Worm (Caenorhabditis elegans) whole organism, midembryonic: ENCODE measurements around the gene tex-2.

Source experiments
- T22C8.4 ChIP-seq: fragments of 200-800 bp; sonication (Bioruptor generic); IDR thresholded peaks from 2 replicates; pipeline ENCODE4 v1.3.6; 2022; ENCODE audit warnings: missing genetic modification characterization, missing compliant biosample characterization
- cog-1 ChIP-seq: sonication (generic microtip); optimal IDR thresholded peaks from 2 replicates; lab custom pipeline; 2016; ENCODE audit warnings: missing genetic modification characterization, missing compliant biosample characterization
- flt-1 ChIP-seq: fragments of 200-800 bp; sonication (Bioruptor generic); IDR thresholded peaks from 2 replicates; pipeline ENCODE4 v1.3.6; 2022; ENCODE audit warnings: missing genetic modification characterization, missing compliant biosample characterization
- klf-2 ChIP-seq: fragments of 200-800 bp; sonication (Bioruptor generic); conservative IDR thresholded peaks from 2 replicates; pipeline ENCODE4 v1.3.6; 2022; ENCODE audit warnings: missing genetic modification reagents, missing genetic modification characterization, missing compliant biosample characterization
- med-1 ChIP-seq: sonication (generic microtip); optimal IDR thresholded peaks from 2 replicates; lab custom pipeline; 2017; ENCODE audit warnings: missing genetic modification characterization, mild to moderate bottlenecking, missing compliant biosample characterization, antibody characterized with exemption, missing genetic modification reagents; ENCODE audit not compliant: insufficient read depth
- ref-1 ChIP-seq: fragments of 200-800 bp; sonication (Bioruptor generic); conservative IDR thresholded peaks from 2 replicates; pipeline ENCODE4 v1.3.6; 2022; ENCODE audit warnings: missing genetic modification reagents, missing genetic modification characterization, missing compliant biosample characterization
- ztf-29 ChIP-seq: fragments of 200-800 bp; sonication (Bioruptor generic); IDR thresholded peaks from 2 replicates; pipeline ENCODE4 v1.3.6; 2022; ENCODE audit warnings: missing genetic modification reagents, missing genetic modification characterization, missing compliant biosample characterization

- TF ChIP-seq klf-2 (GFP tag; lab: Robert Waterston, UW) = no peak
- TF ChIP-seq med-1 (GFP tag; lab: Kevin White, UChicago) = no peak
- no peak for TF ChIP-seq ztf-29
- TF ChIP-seq flt-1 (GFP tag; lab: Robert Waterston, UW) = no peak
- no peak for TF ChIP-seq cog-1 (tag; lab: Kevin White, UChicago)
- TF ChIP-seq T22C8.4 (GFP tag; lab: Robert Waterston, UW) = no peak
- no peak for TF ChIP-seq ref-1
These were observed 38.6 kb upstream of the tex-2 start for ce11 chrII:5911939-5912523.
